Fruit fly (Drosophila melanogaster) whole organism, embryonic: ENCODE results near the gene D1.

Source experiments
- Antp ChIP-seq: fragments of 200-800 bp; sonication (Bioruptor generic); optimal IDR thresholded peaks from 3 replicates; lab custom pipeline; 2016; ENCODE audit warnings: missing biosample characterization, missing genetic modification characterization
- CG10267 ChIP-seq: fragments of 200-800 bp; sonication (Bioruptor generic); optimal IDR thresholded peaks from 2 replicates; lab custom pipeline; 2018; ENCODE audit warnings: missing biosample characterization, mild to moderate bottlenecking, missing genetic modification characterization, moderate library complexity
- CG10565 ChIP-seq: fragments of 200-800 bp; sonication (Bioruptor generic); optimal IDR thresholded peaks from 3 replicates; lab custom pipeline; 2016; ENCODE audit warnings: missing biosample characterization, mild to moderate bottlenecking, missing genetic modification characterization
- CG11398 ChIP-seq: fragments of 200-800 bp; sonication (Bioruptor generic); optimal IDR thresholded peaks from 2 replicates; lab custom pipeline; 2016; ENCODE audit warnings: missing biosample characterization, missing genetic modification characterization
- CG12219 ChIP-seq: fragments of 200-800 bp; sonication (Bioruptor generic); optimal IDR thresholded peaks from 3 replicates; lab custom pipeline; 2018; ENCODE audit warnings: missing biosample characterization, mild to moderate bottlenecking, missing genetic modification characterization
- CG13424 ChIP-seq: fragments of 200-800 bp; sonication (Bioruptor generic); optimal IDR thresholded peaks from 2 replicates; lab custom pipeline; 2019; ENCODE audit warnings: missing biosample characterization, mild to moderate bottlenecking, missing genetic modification characterization, moderate library complexity
- CG18599 ChIP-seq: fragments of 200-800 bp; sonication (Bioruptor generic); optimal IDR thresholded peaks from 3 replicates; lab custom pipeline; 2017; ENCODE audit warnings: missing biosample characterization, missing genetic modification characterization, mild to moderate bottlenecking, moderate library complexity, missing genetic modification reagents
- CG2202 ChIP-seq: fragments of 200-800 bp; sonication (Bioruptor generic); optimal IDR thresholded peaks from 2 replicates; lab custom pipeline; 2018; ENCODE audit warnings: missing biosample characterization, mild to moderate bottlenecking, missing genetic modification characterization
- CG30020 ChIP-seq: fragments of 200-800 bp; optimal IDR thresholded peaks from 2 replicates; lab custom pipeline; 2019; ENCODE audit warnings: missing biosample characterization, mild to moderate bottlenecking, missing genetic modification characterization, moderate library complexity
- CG30431 ChIP-seq: fragments of 200-800 bp; sonication (Bioruptor generic); optimal IDR thresholded peaks from 2 replicates; lab custom pipeline; 2017; ENCODE audit warnings: missing biosample characterization, missing genetic modification characterization
- CG4328 ChIP-seq: fragments of 200-800 bp; sonication (Bioruptor generic); optimal IDR thresholded peaks from 3 replicates; lab custom pipeline; 2017; ENCODE audit warnings: missing biosample characterization, missing genetic modification reagents, missing genetic modification characterization
- CG6654 ChIP-seq: fragments of 200-800 bp; sonication (Bioruptor generic); optimal IDR thresholded peaks from 2 replicates; lab custom pipeline; 2017; ENCODE audit warnings: missing biosample characterization, mild to moderate bottlenecking, missing genetic modification characterization
- CG6791 ChIP-seq: fragments of 200-800 bp; sonication (Bioruptor generic); IDR thresholded peaks from 3 replicates; pipeline ENCODE4 v1.3.6; 2022; ENCODE audit warnings: missing biosample characterization, missing genetic modification characterization; ENCODE audit not compliant: partially characterized antibody
- CG7963 ChIP-seq: fragments of 200-800 bp; sonication (Bioruptor generic); IDR thresholded peaks from 3 replicates; pipeline ENCODE4 v1.3.6; 2022; ENCODE audit warnings: missing biosample characterization, missing genetic modification characterization; ENCODE audit not compliant: partially characterized antibody
- CG8089 ChIP-seq: fragments of 200-800 bp; sonication (Bioruptor generic); optimal IDR thresholded peaks from 3 replicates; lab custom pipeline; 2016; ENCODE audit warnings: missing biosample characterization, missing genetic modification characterization
- CG8290 ChIP-seq, 3 experiments: fragments of 200-800 bp; sonication (Bioruptor generic); optimal IDR thresholded peaks; 2 replicates each; lab custom pipeline; 2016 to 2019; ENCODE audit warnings: missing biosample characterization in 3 of 3, missing genetic modification characterization in 3 of 3, mild to moderate bottlenecking in 2 of 3, moderate library complexity in 1 of 3
- CG9817 ChIP-seq: fragments of 200-800 bp; sonication (Bioruptor generic); optimal IDR thresholded peaks from 2 replicates; lab custom pipeline; 2018; ENCODE audit warnings: missing biosample characterization, mild to moderate bottlenecking, missing genetic modification characterization, moderate library complexity
- Camta ChIP-seq: fragments of 200-800 bp; sonication (Bioruptor generic); optimal IDR thresholded peaks from 2 replicates; lab custom pipeline; 2016; ENCODE audit warnings: missing biosample characterization, missing genetic modification characterization
- E2f2 ChIP-seq: fragments of 200-800 bp; sonication (Bioruptor generic); IDR thresholded peaks from 2 replicates; pipeline ENCODE4 v1.3.6; 2022; ENCODE audit warnings: missing biosample characterization, missing genetic modification characterization
- Ets65A ChIP-seq: fragments of 200-800 bp; sonication (Bioruptor generic); peaks from one replicate; lab custom pipeline; 2016; ENCODE audit warnings: missing biosample characterization, missing genetic modification characterization
- Ets97D ChIP-seq: fragments of 200-800 bp; sonication (Bioruptor generic); optimal IDR thresholded peaks from 3 replicates; lab custom pipeline; 2016; ENCODE audit warnings: missing biosample characterization, missing genetic modification characterization
- Jarid2 ChIP-seq: fragments of 200-800 bp; sonication (Bioruptor generic); optimal IDR thresholded peaks from 3 replicates; lab custom pipeline; 2017; ENCODE audit warnings: mild to moderate bottlenecking, missing biosample characterization, missing genetic modification reagents, missing genetic modification characterization
- Med ChIP-seq: fragments of 200-800 bp; sonication (Bioruptor generic); peaks from one replicate; lab custom pipeline; 2016; ENCODE audit warnings: missing biosample characterization, missing genetic modification characterization, mild to moderate bottlenecking, inconsistent platforms, moderate library complexity
- Mes4 ChIP-seq: fragments of 200-800 bp; sonication (Bioruptor generic); optimal IDR thresholded peaks from 2 replicates; lab custom pipeline; 2016; ENCODE audit warnings: missing biosample characterization, missing genetic modification characterization
- Ravus ChIP-seq: fragments of 200-800 bp; sonication (Bioruptor generic); IDR thresholded peaks from 2 replicates; pipeline ENCODE4 v1.3.6; 2022; ENCODE audit warnings: missing biosample characterization, missing genetic modification characterization
- Sry-δ ChIP-seq: fragments of 200-800 bp; sonication (Bioruptor generic); optimal IDR thresholded peaks from 2 replicates; lab custom pipeline; 2016; ENCODE audit warnings: missing biosample characterization, missing genetic modification characterization
- Usf ChIP-seq: fragments of 200-800 bp; sonication (Bioruptor generic); optimal IDR thresholded peaks from 2 replicates; lab custom pipeline; 2017; ENCODE audit warnings: missing genotype, missing biosample characterization, missing genetic modification characterization
- ab ChIP-seq: fragments of 200-800 bp; sonication (Bioruptor generic); optimal IDR thresholded peaks from 2 replicates; lab custom pipeline; 2016; ENCODE audit warnings: missing biosample characterization, missing genetic modification characterization
- ac ChIP-seq: fragments of 200-800 bp; sonication (Bioruptor generic); optimal IDR thresholded peaks from 3 replicates; lab custom pipeline; 2017; ENCODE audit warnings: missing biosample characterization, mild to moderate bottlenecking, missing genetic modification characterization
- cato ChIP-seq: fragments of 200-800 bp; sonication (Bioruptor generic); optimal IDR thresholded peaks from 2 replicates; lab custom pipeline; 2016; ENCODE audit warnings: missing biosample characterization, missing genetic modification characterization, borderline replicate concordance
- chn ChIP-seq: fragments of 200-800 bp; sonication (Bioruptor generic); optimal IDR thresholded peaks from 2 replicates; lab custom pipeline; 2016; ENCODE audit warnings: missing biosample characterization, missing genetic modification characterization
- croc ChIP-seq: fragments of 200-800 bp; sonication (Bioruptor generic); conservative IDR thresholded peaks from 3 replicates; pipeline ENCODE4 v1.3.6; 2022; ENCODE audit warnings: missing biosample characterization, missing genetic modification characterization
- ems ChIP-seq: fragments of 200-800 bp; sonication (Bioruptor generic); optimal IDR thresholded peaks from 3 replicates; lab custom pipeline; 2016; ENCODE audit warnings: missing biosample characterization, missing genetic modification characterization
- gro ChIP-seq: fragments of 200-800 bp; sonication (Bioruptor generic); optimal IDR thresholded peaks from 2 replicates; lab custom pipeline; 2016; ENCODE audit warnings: missing biosample characterization, missing genetic modification characterization
- ham ChIP-seq: fragments of 200-800 bp; sonication (Bioruptor generic); IDR thresholded peaks from 2 replicates; pipeline ENCODE4 v1.3.6; 2022; ENCODE audit warnings: missing biosample characterization, missing genetic modification characterization
- knrl ChIP-seq: fragments of 200-800 bp; sonication (Bioruptor generic); IDR thresholded peaks from 3 replicates; pipeline ENCODE4 v1.3.6; 2022; ENCODE audit warnings: missing biosample characterization, missing genetic modification characterization; ENCODE audit not compliant: partially characterized antibody
- lov ChIP-seq, 2 experiments: fragments of 200-800 bp in 1 of 2; fragments of >200 bp in 1 of 2; sonication (Bioruptor generic) in 1 of 2; IDR thresholded peaks in 1 of 2; optimal IDR thresholded peaks in 1 of 2; 2 replicates in 1 of 2; 3 replicates in 1 of 2; pipeline versions ENCODE4 v1.3.6 to Lab custom; 2017 to 2022; ENCODE audit warnings: missing biosample characterization in 1 of 2, missing genetic modification characterization in 1 of 2
- maf-S ChIP-seq: fragments of 200-800 bp; sonication (Bioruptor generic); optimal IDR thresholded peaks from 2 replicates; lab custom pipeline; 2016; ENCODE audit warnings: missing biosample characterization, missing genetic modification characterization
- nerfin-1 ChIP-seq: fragments of 200-800 bp; sonication (Bioruptor generic); optimal IDR thresholded peaks from 3 replicates; lab custom pipeline; 2019; ENCODE audit warnings: missing biosample characterization, mild to moderate bottlenecking, missing genetic modification characterization, moderate library complexity
- nerfin-2 ChIP-seq: fragments of 200-800 bp; sonication (Bioruptor generic); IDR thresholded peaks from 2 replicates; pipeline ENCODE4 v1.3.6; 2022; ENCODE audit warnings: missing biosample characterization, missing genetic modification characterization; ENCODE audit not compliant: partially characterized antibody
- p53 ChIP-seq: fragments of 200-800 bp; sonication (Bioruptor generic); optimal IDR thresholded peaks from 2 replicates; lab custom pipeline; 2016; ENCODE audit warnings: missing biosample characterization, missing genetic modification characterization
- pfk ChIP-seq: fragments of 200-800 bp; sonication (Bioruptor generic); optimal IDR thresholded peaks from 2 replicates; lab custom pipeline; 2018; ENCODE audit warnings: missing biosample characterization, mild to moderate bottlenecking, missing genetic modification characterization, moderate library complexity
- pum ChIP-seq: fragments of 200-800 bp; sonication (Bioruptor generic); optimal IDR thresholded peaks from 2 replicates; lab custom pipeline; 2016; ENCODE audit warnings: missing biosample characterization, missing genetic modification characterization
- sens-2 ChIP-seq: fragments of 200-800 bp; sonication (Bioruptor generic); IDR thresholded peaks from 2 replicates; pipeline ENCODE4 v1.3.6; 2022; ENCODE audit warnings: missing biosample characterization, missing genetic modification characterization
- sob ChIP-seq: fragments of 200-800 bp; sonication (Bioruptor generic); IDR thresholded peaks from 2 replicates; pipeline ENCODE4 v1.3.6; 2022; ENCODE audit warnings: missing biosample characterization, missing genetic modification characterization
- ssp ChIP-seq: fragments of 200-800 bp; sonication (Bioruptor generic); IDR thresholded peaks from 2 replicates; pipeline ENCODE4 v1.3.6; 2022; ENCODE audit warnings: missing biosample characterization, missing genetic modification characterization
- trem ChIP-seq: fragments of 200-800 bp; optimal IDR thresholded peaks from 3 replicates; lab custom pipeline; 2019; ENCODE audit warnings: missing biosample characterization, mild to moderate bottlenecking, missing genetic modification characterization, moderate library complexity
- zen2 ChIP-seq: fragments of 200-800 bp; sonication (Bioruptor generic); IDR thresholded peaks from 3 replicates; pipeline ENCODE4 v1.3.6; 2022; ENCODE audit warnings: missing biosample characterization, missing genetic modification characterization; ENCODE audit not compliant: partially characterized antibody

D1 gene

DNA sequence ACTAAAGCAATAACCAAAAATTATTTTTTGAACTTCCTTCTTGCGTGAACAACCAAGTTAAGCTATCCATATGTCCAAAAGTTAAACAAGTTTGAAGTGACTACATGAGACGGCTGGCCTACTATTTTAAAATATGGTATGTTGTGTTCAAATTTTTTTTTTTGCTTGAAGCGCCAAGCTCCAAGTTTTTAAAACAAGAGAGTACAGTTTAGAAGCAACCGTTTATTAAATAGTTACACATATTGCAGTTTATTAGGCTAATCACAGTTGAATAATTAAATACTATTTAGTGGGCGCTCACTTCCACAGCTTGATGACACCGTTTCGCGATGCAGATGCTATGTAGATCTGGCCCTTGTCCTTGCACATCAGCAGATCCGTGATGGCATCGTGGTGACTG, at the start of gene D1:
TSS of gene D1 (minus strand) at position 101 of the 400 bp plus-strand sequence.
- no peak for TF ChIP-seq CG4328 (GFP tag; lab: Kevin White, UChicago)
- no peak for TF ChIP-seq maf-S (GFP tag; lab: Kevin White, UChicago)
- no peak for TF ChIP-seq CG7963
- no peak for TF ChIP-seq CG9817
- no peak for TF ChIP-seq ab (GFP tag; lab: Kevin White, UChicago)
- TF ChIP-seq Ravus (GFP tag; lab: Robert Waterston, UW) = no peak
- TF ChIP-seq Camta (GFP tag; lab: Kevin White, UChicago) = no peak
- TF ChIP-seq CG18599 (GFP tag; lab: Kevin White, UChicago) = no peak
- no peak for TF ChIP-seq sens-2 (GFP tag; lab: Robert Waterston, UW)
- TF ChIP-seq CG6654 (GFP tag; lab: Kevin White, UChicago) = no peak
- TF ChIP-seq CG8089 (GFP tag; lab: Kevin White, UChicago) = no peak
- no peak for TF ChIP-seq CG2202
- no peak for TF ChIP-seq p53 (GFP tag; lab: Kevin White, UChicago)
- TF ChIP-seq CG10565 (GFP tag; lab: Kevin White, UChicago) = no peak
- TF ChIP-seq croc (GFP tag; lab: Robert Waterston, UW) = no peak
- TF ChIP-seq Mes4 = no peak
- TF ChIP-seq CG30431 (GFP tag; lab: Kevin White, UChicago) = no peak
- no peak for TF ChIP-seq Usf (GFP tag; lab: Kevin White, UChicago)
- no peak for TF ChIP-seq ham (GFP tag; lab: Robert Waterston, UW)

DNA sequence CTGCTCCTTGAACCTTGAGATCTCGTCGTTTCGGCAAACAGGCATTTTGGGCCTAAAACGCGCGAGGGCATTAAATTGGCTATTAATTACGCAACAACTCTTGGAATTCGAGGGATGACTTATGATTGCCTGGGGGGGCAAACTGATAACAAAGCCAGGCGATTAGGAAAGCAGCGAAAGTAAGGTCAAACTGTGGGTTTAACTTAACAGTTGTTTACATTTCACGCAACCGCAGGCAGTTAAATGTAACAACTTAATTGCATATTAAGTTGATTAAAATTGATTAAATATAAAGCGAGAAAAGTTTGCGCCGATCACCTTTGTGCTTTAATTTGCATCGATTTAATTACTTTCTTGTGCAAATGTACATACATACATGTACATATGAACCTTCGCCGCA, 47.3 kb upstream of the D1 start:
- TF ChIP-seq maf-S (GFP tag; lab: Kevin White, UChicago) (no peak), sob (no peak), nerfin-2 (no peak), CG12219 (GFP tag; lab: Kevin White, UChicago) (no peak), lov (optimal IDR thresholded peaks at IDR 0.05; lab: Kevin White, UChicago) (no peak), lov (GFP tag; IDR thresholded peaks at IDR 0.05; lab: Robert Waterston, UW) (no peak), Med (GFP tag; lab: Kevin White, UChicago) (no peak), Ets65A (GFP tag; lab: Kevin White, UChicago) (peak; percentile 93), ac (no peak)

DNA sequence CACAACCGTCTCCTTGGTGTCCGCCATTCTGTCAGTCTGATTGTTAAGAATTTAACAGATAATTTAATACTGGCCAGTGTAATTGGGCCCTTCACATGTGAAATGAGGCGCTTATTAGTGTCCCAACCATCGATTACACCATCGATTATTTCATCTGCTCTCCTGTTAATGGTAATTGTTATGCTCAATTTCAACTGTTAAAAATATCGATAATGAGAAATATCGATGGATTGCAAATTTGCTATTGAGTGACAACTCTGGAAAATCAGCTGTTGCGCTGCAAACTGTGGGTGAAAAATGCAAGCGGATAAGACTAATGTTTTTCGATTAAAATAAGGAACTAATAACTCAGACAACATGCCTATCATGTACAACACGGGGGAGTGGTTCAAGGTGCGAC, 26.3 kb upstream of the D1 start, which contains the start of the genes TrpRS and Vps16A:
TSS of gene TrpRS (minus strand) at position 140 of the 400 bp plus-strand sequence.
TSS of gene Vps16A (plus strand) at position 255 of the 400 bp plus-strand sequence.
- TF ChIP-seq gro (peak; percentile 58), E2f2 (peak; percentile 65), chn (GFP tag; lab: Kevin White, UChicago) (peak; percentile 30), knrl (peak; percentile 97), CG8290 (GFP tag; optimal IDR thresholded peaks at IDR 0.05; lab: Kevin White, UChicago) (peak; percentile 39), CG8290 (tag; optimal IDR thresholded peaks at IDR 0.05; lab: Kevin White, UChicago) (no peak), Antp (no peak), CG30020 (tag; lab: Kevin White, UChicago) (peak; percentile 82), ems (GFP tag; lab: Kevin White, UChicago) (peak; percentile 17), CG10267 (peak; percentile 51), cato (no peak), lov (optimal IDR thresholded peaks at IDR 0.05; lab: Kevin White, UChicago) (no peak), lov (GFP tag; IDR thresholded peaks at IDR 0.05; lab: Robert Waterston, UW) (no peak), ssp (peak; percentile 97), nerfin-1 (tag; lab: Kevin White, UChicago) (peak; percentile 65), Sry-δ (peak; percentile 89), Ets97D (GFP tag; lab: Kevin White, UChicago) (peak; percentile 71), pfk (no peak), CG6791 (GFP tag; lab: Robert Waterston, UW) (peak; percentile 99), zen2 (peak; percentile 99), CG13424 (peak; percentile 5), pum (GFP tag; lab: Kevin White, UChicago) (no peak), CG11398 (GFP tag; lab: Kevin White, UChicago) (no peak), trem (peak; percentile 73), Jarid2 (no peak)
